Worm (Caenorhabditis elegans) whole organism, L1 larva: ENCODE results near the gene C23H3.5.

Experiments used
- fkh-10 ChIP-seq: sonication (generic microtip); optimal IDR thresholded peaks from 2 replicates; lab custom pipeline; 2017; ENCODE audit warnings: missing biosample characterization, missing genetic modification reagents, missing genetic modification characterization
- mdl-1 ChIP-seq, 2 experiments: fragments of 150-350 bp; optimal IDR thresholded peaks; 2 replicates each; lab custom pipeline; 2014 to 2017; ENCODE audit warnings: missing biosample characterization in 2 of 2, missing genetic modification characterization in 2 of 2, inconsistent platforms in 1 of 2
- nhr-11 ChIP-seq: fragments of 150-350 bp; optimal IDR thresholded peaks from 2 replicates; lab custom pipeline; 2014; ENCODE audit warnings: missing biosample characterization, missing genetic modification characterization
- snpc-4 ChIP-seq: fragments of 150-350 bp; optimal IDR thresholded peaks from 2 replicates; lab custom pipeline; 2014; ENCODE audit warnings: missing biosample characterization, missing genetic modification characterization
- swsn-7 ChIP-seq: sonication (generic microtip); optimal IDR thresholded peaks from 2 replicates; lab custom pipeline; 2016; ENCODE audit warnings: missing genetic modification characterization, missing compliant biosample characterization
- unc-130 ChIP-seq: fragments of 150-350 bp; optimal IDR thresholded peaks from 2 replicates; lab custom pipeline; 2017; ENCODE audit warnings: missing biosample characterization, missing genetic modification characterization, inconsistent platforms
- unc-62 ChIP-seq: fragments of 150-350 bp; optimal IDR thresholded peaks from 2 replicates; lab custom pipeline; 2014; ENCODE audit warnings: missing biosample characterization, missing genetic modification reagents, missing genetic modification characterization
- zag-1 ChIP-seq: fragments of 150-350 bp; optimal IDR thresholded peaks from 2 replicates; lab custom pipeline; 2014; ENCODE audit warnings: missing biosample characterization, missing genetic modification characterization

ce11 chrII:67663-68062 lies 20.3 kb downstream of the C23H3.5 start:
- TF ChIP-seq nhr-11 (tag; lab: Kevin White, UChicago) (no peak), zag-1 (tag; lab: Kevin White, UChicago) (no peak), unc-62 (GFP tag; lab: Kevin White, UChicago) (no peak), mdl-1 (tag; optimal IDR thresholded peaks at IDR 0.05; lab: Kevin White, UChicago) (no peak), snpc-4 (tag; lab: Kevin White, UChicago) (no peak), fkh-10 (GFP tag; lab: Kevin White, UChicago) (no peak), unc-130 (tag; lab: Kevin White, UChicago) (no peak), swsn-7 (no peak)
